Fruit fly (Drosophila melanogaster) whole organism, embryonic: ENCODE measurements around the gene Osi19.
A peak's percentile ranks its signal among the peaks of the same experiment; 100 is the strongest.

Experiments
- Asciz ChIP-seq: fragments of 200-800 bp; sonication (Bioruptor generic); optimal IDR thresholded peaks from 2 replicates; lab custom pipeline; 2017; ENCODE audit warnings: missing biosample characterization, mild to moderate bottlenecking, missing genetic modification characterization, missing genetic modification reagents
- CG10462 ChIP-seq: fragments of 200-800 bp; sonication (Bioruptor generic); optimal IDR thresholded peaks from 2 replicates; lab custom pipeline; 2016; ENCODE audit warnings: missing biosample characterization, missing genetic modification characterization
- CG12744 ChIP-seq: fragments of 200-800 bp; sonication (Bioruptor generic); optimal IDR thresholded peaks from 2 replicates; lab custom pipeline; 2016; ENCODE audit warnings: missing biosample characterization, missing genetic modification characterization
- CG13775 ChIP-seq: fragments of 200-800 bp; sonication (Bioruptor generic); optimal IDR thresholded peaks from 3 replicates; lab custom pipeline; 2017; ENCODE audit warnings: missing biosample characterization, mild to moderate bottlenecking, missing genetic modification characterization
- CG14860 ChIP-seq: fragments of 200-800 bp; sonication (Bioruptor generic); IDR thresholded peaks from 3 replicates; pipeline ENCODE4 v1.3.6; 2022; ENCODE audit warnings: missing biosample characterization, missing genetic modification characterization; ENCODE audit not compliant: partially characterized antibody
- CG1792 ChIP-seq: fragments of 200-800 bp; sonication (Bioruptor generic); optimal IDR thresholded peaks from 2 replicates; lab custom pipeline; 2016; ENCODE audit warnings: missing biosample characterization, missing genetic modification characterization
- CG18262 ChIP-seq: fragments of 200-800 bp; optimal IDR thresholded peaks from 3 replicates; lab custom pipeline; 2019; ENCODE audit warnings: missing biosample characterization, mild to moderate bottlenecking, missing genetic modification characterization, moderate library complexity
- CG18476 ChIP-seq: fragments of 200-800 bp; sonication (Bioruptor generic); optimal IDR thresholded peaks from 2 replicates; lab custom pipeline; 2016; ENCODE audit warnings: missing biosample characterization, mild to moderate bottlenecking, missing genetic modification characterization
- CG2712 ChIP-seq: fragments of 200-800 bp; optimal IDR thresholded peaks from 3 replicates; lab custom pipeline; 2019; ENCODE audit warnings: missing biosample characterization, mild to moderate bottlenecking, missing genetic modification characterization, moderate library complexity
- CG34224 ChIP-seq: fragments of 200-800 bp; sonication (Bioruptor generic); IDR thresholded peaks from 3 replicates; pipeline ENCODE4 v1.3.6; 2022; ENCODE audit warnings: missing biosample characterization, missing genetic modification characterization; ENCODE audit not compliant: partially characterized antibody
- CG42726 ChIP-seq: fragments of 200-800 bp; sonication (Bioruptor generic); IDR thresholded peaks from 2 replicates; pipeline ENCODE4 v1.3.6; 2022; ENCODE audit warnings: missing biosample characterization, missing genetic modification characterization; ENCODE audit not compliant: partially characterized antibody
- CG6272 ChIP-seq: fragments of 200-800 bp; sonication (Bioruptor generic); IDR thresholded peaks from 2 replicates; pipeline ENCODE4 v1.3.6; 2022; ENCODE audit warnings: missing biosample characterization, missing genetic modification characterization
- CG7357 ChIP-seq: fragments of 200-800 bp; sonication (Bioruptor generic); IDR thresholded peaks from 3 replicates; pipeline ENCODE4 v1.3.6; 2022; ENCODE audit warnings: missing biosample characterization, missing genetic modification characterization
- CG7556 ChIP-seq: fragments of 200-800 bp; sonication (Bioruptor generic); optimal IDR thresholded peaks from 2 replicates; lab custom pipeline; 2017; ENCODE audit warnings: missing biosample characterization, mild to moderate bottlenecking, missing genetic modification characterization
- CG8388 ChIP-seq: fragments of 200-800 bp; sonication (Bioruptor generic); optimal IDR thresholded peaks from 2 replicates; lab custom pipeline; 2019; ENCODE audit warnings: missing biosample characterization, mild to moderate bottlenecking, missing genetic modification characterization, moderate library complexity
- CG9437 ChIP-seq: fragments of 200-800 bp; sonication (Bioruptor generic); optimal IDR thresholded peaks from 2 replicates; lab custom pipeline; 2018; ENCODE audit warnings: missing biosample characterization, mild to moderate bottlenecking, missing genetic modification characterization
- CHES-1-like ChIP-seq: fragments of 200-800 bp; sonication (Bioruptor generic); optimal IDR thresholded peaks from 2 replicates; lab custom pipeline; 2016; ENCODE audit warnings: missing biosample characterization, missing genetic modification characterization
- D19B ChIP-seq: fragments of 200-800 bp; sonication (Bioruptor generic); optimal IDR thresholded peaks from 2 replicates; lab custom pipeline; 2017; ENCODE audit warnings: missing biosample characterization, mild to moderate bottlenecking, missing genetic modification characterization
- Dbx ChIP-seq: fragments of 200-800 bp; sonication (Bioruptor generic); IDR thresholded peaks from 3 replicates; pipeline ENCODE4 v1.3.6; 2022; ENCODE audit warnings: missing biosample characterization, missing genetic modification characterization
- Dll ChIP-seq: fragments of 200-800 bp; sonication (Bioruptor generic); IDR thresholded peaks from 4 replicates; pipeline ENCODE4 v1.3.6; 2022; ENCODE audit warnings: missing biosample characterization, missing genetic modification characterization; ENCODE audit not compliant: partially characterized antibody
- HmgZ ChIP-seq: fragments of 200-800 bp; sonication (Bioruptor generic); optimal IDR thresholded peaks from 2 replicates; lab custom pipeline; 2018; ENCODE audit warnings: missing biosample characterization, mild to moderate bottlenecking, missing genetic modification characterization
- Hr39 ChIP-seq: fragments of >200 bp; optimal IDR thresholded peaks from 2 replicates; lab custom pipeline; 2017
- MBD-R2 ChIP-seq: fragments of 200-800 bp; sonication (Bioruptor generic); IDR thresholded peaks from 2 replicates; pipeline ENCODE4 v1.3.6; 2022; ENCODE audit warnings: missing biosample characterization, missing genetic modification characterization
- Mad ChIP-seq: fragments of 200-800 bp; sonication (Bioruptor generic); optimal IDR thresholded peaks from 2 replicates; lab custom pipeline; 2016; ENCODE audit warnings: missing biosample characterization, missing genetic modification characterization
- Max ChIP-seq: fragments of 200-800 bp; sonication (Bioruptor generic); optimal IDR thresholded peaks from 2 replicates; lab custom pipeline; 2016; ENCODE audit warnings: missing biosample characterization, mild to moderate bottlenecking, missing genetic modification characterization
- NFAT ChIP-seq: fragments of 200-800 bp; sonication (Bioruptor generic); IDR thresholded peaks from 2 replicates; pipeline ENCODE4 v1.3.6; 2022; ENCODE audit warnings: missing biosample characterization, missing genetic modification characterization
- Oli ChIP-seq: fragments of 200-800 bp; sonication (Bioruptor generic); optimal IDR thresholded peaks from 2 replicates; lab custom pipeline; 2018; ENCODE audit warnings: missing biosample characterization, mild to moderate bottlenecking, missing genetic modification characterization, moderate library complexity
- PHDP ChIP-seq: fragments of 200-800 bp; sonication (Bioruptor generic); optimal IDR thresholded peaks from 3 replicates; lab custom pipeline; 2018; ENCODE audit warnings: missing biosample characterization, mild to moderate bottlenecking, missing genetic modification characterization, moderate library complexity
- Xbp1 ChIP-seq: fragments of 200-800 bp; sonication (Bioruptor generic); optimal IDR thresholded peaks from 3 replicates; lab custom pipeline; 2016; ENCODE audit warnings: missing biosample characterization, mild to moderate bottlenecking, missing genetic modification characterization
- ato ChIP-seq: fragments of 200-800 bp; sonication (Bioruptor generic); IDR thresholded peaks from 2 replicates; pipeline ENCODE4 v1.3.6; 2022; ENCODE audit warnings: missing biosample characterization, missing genetic modification characterization; ENCODE audit not compliant: partially characterized antibody
- cas ChIP-seq: fragments of 200-800 bp; sonication (Bioruptor generic); IDR thresholded peaks from 2 replicates; pipeline ENCODE4 v1.3.6; 2022; ENCODE audit warnings: missing biosample characterization, missing genetic modification characterization
- chinmo ChIP-seq: fragments of 200-800 bp; sonication (Bioruptor generic); IDR thresholded peaks from 4 replicates; pipeline ENCODE4 v1.3.6; 2022; ENCODE audit warnings: missing biosample characterization, missing genetic modification characterization; ENCODE audit not compliant: partially characterized antibody
- chm ChIP-seq: fragments of 200-800 bp; sonication (Bioruptor generic); IDR thresholded peaks from 2 replicates; pipeline ENCODE4 v1.3.6; 2022; ENCODE audit warnings: missing biosample characterization, missing genetic modification characterization
- en ChIP-seq: fragments of 200-800 bp; sonication (Bioruptor generic); optimal IDR thresholded peaks from 2 replicates; lab custom pipeline; 2016; ENCODE audit warnings: missing biosample characterization, missing genetic modification characterization
- hbn ChIP-seq: fragments of 200-800 bp; sonication (Bioruptor generic); IDR thresholded peaks from 2 replicates; pipeline ENCODE4 v1.3.6; 2022; ENCODE audit warnings: missing biosample characterization, missing genetic modification characterization; ENCODE audit not compliant: partially characterized antibody
- jing ChIP-seq: fragments of 200-800 bp; sonication (Bioruptor generic); optimal IDR thresholded peaks from 2 replicates; lab custom pipeline; 2018; ENCODE audit warnings: missing biosample characterization, mild to moderate bottlenecking, missing genetic modification characterization
- knrl ChIP-seq: fragments of 200-800 bp; sonication (Bioruptor generic); IDR thresholded peaks from 3 replicates; pipeline ENCODE4 v1.3.6; 2022; ENCODE audit warnings: missing biosample characterization, missing genetic modification characterization; ENCODE audit not compliant: partially characterized antibody
- lab ChIP-seq: fragments of 200-800 bp; sonication (Bioruptor generic); optimal IDR thresholded peaks from 3 replicates; lab custom pipeline; 2017; ENCODE audit warnings: missing biosample characterization, missing genetic modification characterization, mild to moderate bottlenecking, moderate library complexity, missing genetic modification reagents
- pb ChIP-seq: fragments of 200-800 bp; sonication (Bioruptor generic); optimal IDR thresholded peaks from 3 replicates; lab custom pipeline; 2016; ENCODE audit warnings: missing biosample characterization, missing genetic modification characterization
- prd ChIP-seq, 3 experiments: fragments of >200 bp in 2 of 3; fragments of 200-800 bp in 1 of 3; sonication (Bioruptor generic) in 1 of 3; optimal IDR thresholded peaks in 2 of 3; IDR thresholded peaks in 1 of 3; 2 replicates in 2 of 3; 3 replicates in 1 of 3; pipeline versions ENCODE4 v1.3.6 to Lab custom; 2017 to 2022; ENCODE audit warnings: missing biosample characterization in 1 of 3, missing genetic modification characterization in 1 of 3
- ssp ChIP-seq: fragments of 200-800 bp; sonication (Bioruptor generic); IDR thresholded peaks from 2 replicates; pipeline ENCODE4 v1.3.6; 2022; ENCODE audit warnings: missing biosample characterization, missing genetic modification characterization
- tna ChIP-seq: fragments of 200-800 bp; sonication (Bioruptor generic); IDR thresholded peaks from 2 replicates; pipeline ENCODE4 v1.3.6; 2022; ENCODE audit warnings: missing biosample characterization, missing genetic modification characterization; ENCODE audit not compliant: partially characterized antibody
- trem ChIP-seq: fragments of 200-800 bp; optimal IDR thresholded peaks from 3 replicates; lab custom pipeline; 2019; ENCODE audit warnings: missing biosample characterization, mild to moderate bottlenecking, missing genetic modification characterization, moderate library complexity
- tup ChIP-seq: fragments of 200-800 bp; sonication (Bioruptor generic); optimal IDR thresholded peaks from 2 replicates; lab custom pipeline; 2016; ENCODE audit warnings: missing biosample characterization, mild to moderate bottlenecking, missing genetic modification characterization, moderate library complexity
- vnd ChIP-seq: fragments of 200-800 bp; sonication (Bioruptor generic); IDR thresholded peaks from 3 replicates; pipeline ENCODE4 v1.3.6; 2022; ENCODE audit warnings: missing biosample characterization, missing genetic modification characterization; ENCODE audit not compliant: partially characterized antibody
- vvl ChIP-seq: fragments of 200-800 bp; sonication (Bioruptor generic); IDR thresholded peaks from 2 replicates; pipeline ENCODE4 v1.3.6; 2022; ENCODE audit warnings: missing biosample characterization, missing genetic modification characterization
- zen ChIP-seq: fragments of 200-800 bp; sonication (Bioruptor generic); optimal IDR thresholded peaks from 3 replicates; lab custom pipeline; 2018; ENCODE audit warnings: missing biosample characterization, mild to moderate bottlenecking, missing genetic modification characterization, moderate library complexity

The Osi19 gene

dm6 chr3R:6368550-6369238 is 33.5 kb downstream of the Osi19 start, which contains the start of gene CG10286 (continued):
- TF ChIP-seq prd (optimal IDR thresholded peaks at IDR 0.05; lab: Kevin White, UChicago), result no peak
- peak; percentile 30; the same call in 1 of the 3 replicates for TF ChIP-seq prd (GFP tag; IDR thresholded peaks at IDR 0.05; lab: Robert Waterston, UW)
- TF ChIP-seq CG18262 (tag; lab: Kevin White, UChicago), result peak; percentile 67
- TF ChIP-seq vnd (GFP tag; lab: Robert Waterston, UW), result peak; percentile 63
- TF ChIP-seq CG34224, result peak; percentile 76
- TF ChIP-seq Dll, result peak; percentile 62; the same call in 3 of the 4 replicates
- TF ChIP-seq CG8388 (GFP tag; lab: Kevin White, UChicago), result peak; percentile 34
- peak; percentile 67 for TF ChIP-seq CG2712 (tag; lab: Kevin White, UChicago)
- 0 out of 3 replicates have a peak, but pooled peaks have one; percentile 54 for TF ChIP-seq CG14860
- no peak for TF ChIP-seq Asciz (GFP tag; lab: Kevin White, UChicago)
- peak; percentile 23 for TF ChIP-seq CG13775
- TF ChIP-seq CG7357 (GFP tag; lab: Robert Waterston, UW), result 0 out of 3 replicates have a peak, but pooled peaks have one; percentile 6
- peak; percentile 77; the same call in 1 of the 4 replicates for TF ChIP-seq chinmo (GFP tag; lab: Robert Waterston, UW)
- TF ChIP-seq CG1792 (GFP tag; lab: Kevin White, UChicago), result no peak
- TF ChIP-seq jing (GFP tag; lab: Kevin White, UChicago), result no peak
- TF ChIP-seq NFAT (GFP tag; lab: Robert Waterston, UW), result peak; percentile 52; the same call in 1 of the 2 replicates
- peak; percentile 72 for TF ChIP-seq knrl (GFP tag; lab: Robert Waterston, UW)
- TF ChIP-seq en (GFP tag; lab: Kevin White, UChicago), result no peak
- TF ChIP-seq hbn (GFP tag; lab: Robert Waterston, UW), result peak; percentile 50
- TF ChIP-seq CG18476, result no peak
- peak; percentile 72 for TF ChIP-seq vvl (GFP tag; lab: Robert Waterston, UW)
- no peak for TF ChIP-seq cas (GFP tag; lab: Robert Waterston, UW)
- TF ChIP-seq Hr39 (lab: Kevin White, UChicago), result no peak
- TF ChIP-seq Dbx (GFP tag; lab: Robert Waterston, UW), result peak; percentile 58; the same call in 2 of the 3 replicates
- TF ChIP-seq CG10462 (GFP tag; lab: Kevin White, UChicago), result peak; percentile 13
- no peak for TF ChIP-seq Mad
- no peak for TF ChIP-seq CG12744
- TF ChIP-seq chm (GFP tag; lab: Robert Waterston, UW), result peak; percentile 35; the same call in 1 of the 2 replicates
- TF ChIP-seq Oli, result no peak
- no peak for TF ChIP-seq Xbp1 (GFP tag; lab: Kevin White, UChicago)
- peak; percentile 60 for TF ChIP-seq tna (GFP tag; lab: Robert Waterston, UW)
- peak; percentile 91 for TF ChIP-seq Max (GFP tag; lab: Kevin White, UChicago)
- peak; percentile 53 for TF ChIP-seq lab (GFP tag; lab: Kevin White, UChicago)
- peak; percentile 23 for TF ChIP-seq zen (tag; lab: Kevin White, UChicago)
- TF ChIP-seq CG7556 (GFP tag; lab: Kevin White, UChicago), result peak; percentile 64
- peak; percentile 58 for TF ChIP-seq PHDP
- TF ChIP-seq HmgZ (tag; lab: Kevin White, UChicago), result peak; percentile 51
- TF ChIP-seq pb (GFP tag; lab: Kevin White, UChicago), result peak; percentile 5
- TF ChIP-seq MBD-R2 (GFP tag; lab: Robert Waterston, UW), result peak; percentile 68
- TF ChIP-seq CG42726 (GFP tag; lab: Robert Waterston, UW), result peak; percentile 65
- peak; percentile 87 for TF ChIP-seq trem (tag; lab: Kevin White, UChicago)
- TF ChIP-seq ato, result peak; percentile 66; the same call in 1 of the 2 replicates
- TF ChIP-seq CG6272 (GFP tag; lab: Robert Waterston, UW), result peak; percentile 50; the same call in 1 of the 2 replicates
- no peak for TF ChIP-seq tup (GFP tag; lab: Kevin White, UChicago)
- peak; percentile 29 for TF ChIP-seq CHES-1-like (GFP tag; lab: Kevin White, UChicago)
- TF ChIP-seq D19B (GFP tag; lab: Kevin White, UChicago), result peak; percentile 47
- TF ChIP-seq CG9437 (GFP tag; lab: Kevin White, UChicago), result peak; percentile 39
- TF ChIP-seq ssp (GFP tag; lab: Robert Waterston, UW), result peak; percentile 48
